Fruit fly (Drosophila melanogaster): ENCODE data around the gene CG33912.

- no peak for TF ChIP-seq CTCF (optimal IDR thresholded peaks at IDR 0.05)
- no peak for TF ChIP-seq CG8478 (optimal IDR thresholded peaks at IDR 0.05)
These were observed 44.9 kb downstream of the CG33912 start for dm6 chr3L:20710475-20711177.
